Worm (Caenorhabditis elegans) whole organism, L2 larva: ENCODE results near the gene hlh-34.

Experiments
- ama-1 ChIP-seq: fragments of 150-350 bp; optimal IDR thresholded peaks from 2 replicates; lab custom pipeline; 2018; ENCODE audit warnings: inconsistent platforms
- lsy-2 ChIP-seq, 2 experiments: fragments of 150-350 bp in 1 of 2; sonication (generic microtip) in 1 of 2; optimal IDR thresholded peaks; 2 replicates each; lab custom pipeline; 2014 to 2017; ENCODE audit warnings: missing biosample characterization in 2 of 2, missing genetic modification characterization in 2 of 2
- nhr-11 ChIP-seq: fragments of 150-350 bp; optimal IDR thresholded peaks from 2 replicates; lab custom pipeline; 2014; ENCODE audit warnings: missing biosample characterization, missing genetic modification characterization
- nhr-6 ChIP-seq: fragments of 150-350 bp; optimal IDR thresholded peaks from 2 replicates; lab custom pipeline; 2014; ENCODE audit warnings: missing biosample characterization, missing genetic modification characterization

DNA sequence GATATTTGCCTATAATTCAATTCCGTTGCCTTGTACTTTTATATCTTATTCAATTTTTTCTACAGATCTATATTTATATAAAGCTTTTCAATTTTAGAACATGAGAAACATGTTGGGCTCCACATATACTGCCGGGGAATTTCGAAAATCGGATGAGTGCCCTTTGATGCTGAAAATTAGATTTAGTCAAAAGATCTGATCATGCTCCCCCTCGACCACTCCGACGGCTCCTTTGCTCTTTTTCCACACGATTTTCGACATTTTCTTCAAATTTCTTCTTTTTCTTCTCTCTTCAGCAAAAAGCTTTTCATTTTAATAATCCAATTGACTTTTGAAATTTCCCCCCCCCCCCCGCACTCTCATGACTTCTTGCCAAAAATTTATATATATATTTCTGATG lies 25.8 kb downstream of the hlh-34 start:
- TF ChIP-seq nhr-6 (tag; lab: Kevin White, UChicago) (no peak), lsy-2 (tag; optimal IDR thresholded peaks at IDR 0.05; lab: Kevin White, UChicago) (no peak), nhr-11 (tag; lab: Kevin White, UChicago) (no peak), ama-1 (lab: Kevin White, UChicago) (no peak)
